Worm (Caenorhabditis elegans) whole organism, mixed stage, embryonic: ENCODE results near the gene chpf-1.

Source experiments
- M03D4.4 ChIP-seq: sonication (generic microtip); optimal IDR thresholded peaks from 2 replicates; lab custom pipeline; 2017; ENCODE audit warnings: mild to moderate bottlenecking, missing genetic modification characterization, missing compliant biosample characterization
- bed-3 ChIP-seq: fragments of 200-800 bp; sonication (Bioruptor generic); optimal IDR thresholded peaks from 3 replicates; lab custom pipeline; 2018; ENCODE audit warnings: mild to moderate bottlenecking, missing genetic modification characterization, moderate library complexity, missing compliant biosample characterization
- blmp-1 ChIP-seq: fragments of 150-350 bp; optimal IDR thresholded peaks from 2 replicates; lab custom pipeline; 2014; ENCODE audit warnings: missing biosample characterization, missing genetic modification characterization
- ceh-39 ChIP-seq: fragments of 150-350 bp; optimal IDR thresholded peaks from 2 replicates; lab custom pipeline; 2014; ENCODE audit warnings: missing biosample characterization, missing genetic modification characterization
- ceh-83 ChIP-seq: fragments of 200-800 bp; sonication (Bioruptor generic); optimal IDR thresholded peaks from 2 replicates; lab custom pipeline; 2018; ENCODE audit warnings: mild to moderate bottlenecking, missing genetic modification characterization, missing compliant biosample characterization
- ces-1 ChIP-seq: fragments of 150-350 bp; optimal IDR thresholded peaks from 2 replicates; lab custom pipeline; 2014; ENCODE audit warnings: missing biosample characterization, missing genetic modification reagents, missing genetic modification characterization
- cnd-1 ChIP-seq: fragments of 200-800 bp; sonication (Bioruptor generic); optimal IDR thresholded peaks from 2 replicates; lab custom pipeline; 2018; ENCODE audit warnings: mild to moderate bottlenecking, missing genetic modification characterization, missing compliant biosample characterization
- drap-1 ChIP-seq: fragments of 200-800 bp; sonication (Bioruptor generic); optimal IDR thresholded peaks from 3 replicates; lab custom pipeline; 2018; ENCODE audit warnings: mild to moderate bottlenecking, missing genetic modification characterization, missing compliant biosample characterization
- elt-1 ChIP-seq: sonication (generic microtip); optimal IDR thresholded peaks from 2 replicates; lab custom pipeline; 2017; ENCODE audit warnings: missing genetic modification characterization, mild to moderate bottlenecking, missing compliant biosample characterization, antibody characterized with exemption, moderate library complexity, borderline replicate concordance; ENCODE audit not compliant: insufficient read depth
- elt-3 ChIP-seq: fragments of 150-350 bp; optimal IDR thresholded peaks from 2 replicates; lab custom pipeline; 2014; ENCODE audit warnings: missing biosample characterization, missing genetic modification characterization
- flh-1 ChIP-seq: fragments of 200-800 bp; sonication (Bioruptor generic); optimal IDR thresholded peaks from 2 replicates; lab custom pipeline; 2018; ENCODE audit warnings: mild to moderate bottlenecking, missing genetic modification characterization, moderate library complexity, missing compliant biosample characterization
- hlh-1 ChIP-seq: fragments of 150-350 bp; optimal IDR thresholded peaks from 2 replicates; lab custom pipeline; 2014; ENCODE audit warnings: missing biosample characterization, missing genetic modification reagents, missing genetic modification characterization
- lin-13 ChIP-seq: fragments of 150-350 bp; optimal IDR thresholded peaks from 2 replicates; lab custom pipeline; 2014; ENCODE audit warnings: missing biosample characterization, missing genetic modification characterization
- lin-32 ChIP-seq: fragments of 200-800 bp; sonication (Bioruptor generic); optimal IDR thresholded peaks from 2 replicates; lab custom pipeline; 2018; ENCODE audit warnings: mild to moderate bottlenecking, missing genetic modification characterization, missing compliant biosample characterization
- mab-5 ChIP-seq: fragments of 150-350 bp; optimal IDR thresholded peaks from 2 replicates; lab custom pipeline; 2014; ENCODE audit warnings: missing biosample characterization, missing genetic modification characterization
- mep-1 ChIP-seq: fragments of 150-350 bp; optimal IDR thresholded peaks from 2 replicates; lab custom pipeline; 2017; ENCODE audit warnings: missing biosample characterization, missing genetic modification reagents, missing genetic modification characterization, inconsistent platforms
- mls-2 ChIP-seq: sonication (generic microtip); optimal IDR thresholded peaks from 2 replicates; lab custom pipeline; 2016; ENCODE audit warnings: mild to moderate bottlenecking, missing genetic modification characterization, moderate library complexity, missing compliant biosample characterization
- nhr-2 ChIP-seq: fragments of 150-350 bp; optimal IDR thresholded peaks from 2 replicates; lab custom pipeline; 2014; ENCODE audit warnings: missing biosample characterization, missing genetic modification characterization
- nhr-237 ChIP-seq: fragments of 150-350 bp; optimal IDR thresholded peaks from 2 replicates; lab custom pipeline; 2014; ENCODE audit warnings: missing biosample characterization, missing genetic modification characterization
- nhr-28 ChIP-seq: fragments of 150-350 bp; optimal IDR thresholded peaks from 2 replicates; lab custom pipeline; 2014; ENCODE audit warnings: missing biosample characterization, missing genetic modification characterization
- nhr-76 ChIP-seq: sonication (generic microtip); optimal IDR thresholded peaks from 2 replicates; lab custom pipeline; 2017; ENCODE audit warnings: missing biosample characterization, missing genetic modification characterization
- pha-4 ChIP-seq: fragments of 150-350 bp; optimal IDR thresholded peaks from 2 replicates; lab custom pipeline; 2018; ENCODE audit warnings: missing biosample characterization, missing genetic modification reagents, missing genetic modification characterization
- sem-2 ChIP-seq: fragments of 200-800 bp; sonication (Bioruptor generic); optimal IDR thresholded peaks from 2 replicates; lab custom pipeline; 2018; ENCODE audit warnings: mild to moderate bottlenecking, missing genetic modification characterization, missing compliant biosample characterization
- snpc-4 ChIP-seq: fragments of 150-350 bp; optimal IDR thresholded peaks from 2 replicates; lab custom pipeline; 2014; ENCODE audit warnings: missing biosample characterization, missing genetic modification characterization
- sptf-1 ChIP-seq: sonication (generic microtip); optimal IDR thresholded peaks from 2 replicates; lab custom pipeline; 2017; ENCODE audit warnings: mild to moderate bottlenecking, missing genetic modification characterization, moderate library complexity, missing compliant biosample characterization
- tbx-8 ChIP-seq: fragments of 200-800 bp; sonication (Bioruptor generic); optimal IDR thresholded peaks from 2 replicates; lab custom pipeline; 2018; ENCODE audit warnings: mild to moderate bottlenecking, missing genetic modification characterization, moderate library complexity, missing compliant biosample characterization
- unc-120 ChIP-seq: sonication (generic microtip); optimal IDR thresholded peaks from 2 replicates; lab custom pipeline; 2017; ENCODE audit warnings: missing genetic modification characterization, missing compliant biosample characterization; ENCODE audit not compliant: poor library complexity, severe bottlenecking
- unc-39 ChIP-seq: fragments of 150-350 bp; optimal IDR thresholded peaks from 2 replicates; lab custom pipeline; 2014; ENCODE audit warnings: missing biosample characterization, missing genetic modification characterization
- unc-62 ChIP-seq: fragments of 150-350 bp; optimal IDR thresholded peaks from 2 replicates; lab custom pipeline; 2014; ENCODE audit warnings: missing biosample characterization, missing genetic modification reagents, missing genetic modification characterization
- zip-8 ChIP-seq: fragments of 150-350 bp; optimal IDR thresholded peaks from 2 replicates; lab custom pipeline; 2014; ENCODE audit warnings: missing biosample characterization, missing genetic modification characterization
- ztf-11 ChIP-seq: fragments of 150-350 bp; optimal IDR thresholded peaks from 2 replicates; lab custom pipeline; 2014; ENCODE audit warnings: missing biosample characterization, missing genetic modification characterization

The chpf-1 gene

ce11 chrV:10220605-10221004 is 17.3 kb upstream of the chpf-1 start, which contains the start of gene C12D8.13:
Gene C12D8.13 (minus strand): TSS chrV:10220705.
- TF ChIP-seq M03D4.4 (tag; lab: Kevin White, UChicago) (no peak), drap-1 (no peak), lin-13 (tag; lab: Kevin White, UChicago) (no peak), nhr-2 (no peak), bed-3 (no peak), elt-1 (no peak), unc-62 (GFP tag; lab: Kevin White, UChicago) (no peak), nhr-76 (tag; lab: Kevin White, UChicago) (no peak), hlh-1 (tag; lab: Kevin White, UChicago) (no peak), cnd-1 (tag; lab: Kevin White, UChicago) (no peak)

- TF ChIP-seq ztf-11 (tag; lab: Kevin White, UChicago) (no peak), mls-2 (tag; lab: Kevin White, UChicago) (no peak), zip-8 (tag; lab: Kevin White, UChicago) (no peak), ces-1 (GFP tag; lab: Kevin White, UChicago) (no peak), mep-1 (tag; lab: Kevin White, UChicago) (no peak), unc-62 (GFP tag; lab: Kevin White, UChicago) (no peak), ceh-39 (tag; lab: Kevin White, UChicago) (no peak), nhr-2 (no peak), hlh-1 (tag; lab: Kevin White, UChicago) (no peak), flh-1 (GFP tag; lab: Kevin White, UChicago) (no peak), nhr-237 (no peak), mab-5 (tag; lab: Kevin White, UChicago) (no peak), unc-120 (no peak), elt-3 (tag; lab: Kevin White, UChicago) (no peak), elt-1 (no peak), lin-32 (GFP tag; lab: Kevin White, UChicago) (no peak), lin-13 (tag; lab: Kevin White, UChicago) (no peak), ceh-83 (GFP tag; lab: Kevin White, UChicago) (no peak), bed-3 (no peak), M03D4.4 (tag; lab: Kevin White, UChicago) (no peak)
These were observed 13.4 kb upstream of the chpf-1 start, which contains the start of gene ZK856.14 for ce11 chrV:10216724-10217123. Gene ZK856.14 (plus strand): TSS chrV:10217024.

- TF ChIP-seq lin-32 (GFP tag; lab: Kevin White, UChicago) (no peak), unc-62 (GFP tag; lab: Kevin White, UChicago) (no peak), drap-1 (no peak), mls-2 (tag; lab: Kevin White, UChicago) (no peak), pha-4 (tag; lab: Kevin White, UChicago) (no peak), blmp-1 (tag; lab: Kevin White, UChicago) (no peak), ceh-83 (GFP tag; lab: Kevin White, UChicago) (no peak), tbx-8 (GFP tag; lab: Kevin White, UChicago) (no peak), nhr-2 (no peak), nhr-28 (tag; lab: Kevin White, UChicago) (no peak), sptf-1 (tag; lab: Kevin White, UChicago) (no peak), mab-5 (tag; lab: Kevin White, UChicago) (no peak)
These were observed 9.3 kb upstream of the chpf-1 start, which contains the start of gene hpo-40 for ce11 chrV:10212627-10213026. Gene hpo-40 (plus strand): TSS chrV:10212927.

- TF ChIP-seq mab-5 (tag; lab: Kevin White, UChicago) = no peak
- TF ChIP-seq nhr-237 = no peak
- TF ChIP-seq sem-2 (GFP tag; lab: Kevin White, UChicago) = no peak
- TF ChIP-seq unc-39 (tag; lab: Kevin White, UChicago) = no peak
- no peak for TF ChIP-seq nhr-76 (tag; lab: Kevin White, UChicago)
- TF ChIP-seq nhr-2 = no peak
- no peak for TF ChIP-seq flh-1 (GFP tag; lab: Kevin White, UChicago)
- no peak for TF ChIP-seq nhr-28 (tag; lab: Kevin White, UChicago)
These were observed 8.7 kb upstream of the chpf-1 start, which contains the start of gene zhit-3 for ce11 chrV:10212027-10212426. Gene zhit-3 (minus strand): TSS chrV:10212127.

ce11 chrV:10210244-10210643 is 7.0 kb upstream of the chpf-1 start, which contains the start of gene tftc-3:
Gene tftc-3 (minus strand): TSS chrV:10210344.
- TF ChIP-seq unc-120 (no peak), ceh-83 (GFP tag; lab: Kevin White, UChicago) (no peak), snpc-4 (tag; lab: Kevin White, UChicago) (no peak), nhr-2 (no peak), sptf-1 (tag; lab: Kevin White, UChicago) (no peak), lin-32 (GFP tag; lab: Kevin White, UChicago) (no peak), ztf-11 (tag; lab: Kevin White, UChicago) (no peak)
